Worm (Caenorhabditis elegans): Measurements from ENCODE around the gene M70.3.

- TF ChIP-seq dao-5 (tag; optimal IDR thresholded peaks at IDR 0.05) (no peak), him-1 (tag; optimal IDR thresholded peaks at IDR 0.05) (no peak), W03F9.2 (tag; optimal IDR thresholded peaks at IDR 0.05) (no peak)
Observed at ce11 chrIV:2281353-2281976, 39.2 kb upstream of the M70.3 start.

Data from whole organism, L4/young adult.